Worm (Caenorhabditis elegans) whole organism, mixed stage, embryonic: ENCODE results near the gene aff-1.

ENCODE experiments used
- blmp-1 ChIP-seq: fragments of 150-350 bp; optimal IDR thresholded peaks from 2 replicates; lab custom pipeline; 2014; ENCODE audit warnings: missing biosample characterization, missing genetic modification characterization
- elt-3 ChIP-seq: fragments of 150-350 bp; optimal IDR thresholded peaks from 2 replicates; lab custom pipeline; 2014; ENCODE audit warnings: missing biosample characterization, missing genetic modification characterization
- mab-5 ChIP-seq: fragments of 150-350 bp; optimal IDR thresholded peaks from 2 replicates; lab custom pipeline; 2014; ENCODE audit warnings: missing biosample characterization, missing genetic modification characterization
- pha-4 ChIP-seq: fragments of 150-350 bp; optimal IDR thresholded peaks from 2 replicates; lab custom pipeline; 2018; ENCODE audit warnings: missing biosample characterization, missing genetic modification reagents, missing genetic modification characterization
- sem-2 ChIP-seq: fragments of 200-800 bp; sonication (Bioruptor generic); optimal IDR thresholded peaks from 2 replicates; lab custom pipeline; 2018; ENCODE audit warnings: mild to moderate bottlenecking, missing genetic modification characterization, missing compliant biosample characterization
- snpc-4 ChIP-seq: fragments of 150-350 bp; optimal IDR thresholded peaks from 2 replicates; lab custom pipeline; 2014; ENCODE audit warnings: missing biosample characterization, missing genetic modification characterization
- unc-62 ChIP-seq: fragments of 150-350 bp; optimal IDR thresholded peaks from 2 replicates; lab custom pipeline; 2014; ENCODE audit warnings: missing biosample characterization, missing genetic modification reagents, missing genetic modification characterization
- ztf-11 ChIP-seq: fragments of 150-350 bp; optimal IDR thresholded peaks from 2 replicates; lab custom pipeline; 2014; ENCODE audit warnings: missing biosample characterization, missing genetic modification characterization

DNA sequence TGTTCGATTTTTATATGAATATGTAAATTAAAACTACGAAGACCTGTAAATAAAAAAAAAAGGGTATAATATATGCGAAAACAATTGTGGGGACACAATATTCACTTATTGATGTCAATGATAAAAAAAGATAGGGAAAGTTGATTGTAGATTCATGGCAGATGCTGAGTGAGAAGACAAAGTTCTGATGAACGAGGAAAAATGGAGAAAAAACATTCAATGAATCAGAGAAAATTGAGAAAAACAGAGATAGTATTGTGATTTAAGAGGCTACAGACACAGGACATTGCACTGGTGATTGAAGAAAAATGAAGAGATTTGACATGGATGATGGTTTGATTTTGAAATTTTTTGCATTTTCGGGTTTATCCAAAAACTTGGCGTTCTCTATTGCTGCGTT, 45.1 kb upstream of the aff-1 start:
- TF ChIP-seq unc-62 (GFP tag; lab: Kevin White, UChicago) (no peak), pha-4 (tag; lab: Kevin White, UChicago) (no peak), blmp-1 (tag; lab: Kevin White, UChicago) (no peak), snpc-4 (no peak), sem-2 (GFP tag; lab: Kevin White, UChicago) (no peak), ztf-11 (no peak), elt-3 (no peak), mab-5 (no peak)
